Worm (Caenorhabditis elegans): Measurements from ENCODE around the gene rpl-12.

rpl-12 gene

DNA sequence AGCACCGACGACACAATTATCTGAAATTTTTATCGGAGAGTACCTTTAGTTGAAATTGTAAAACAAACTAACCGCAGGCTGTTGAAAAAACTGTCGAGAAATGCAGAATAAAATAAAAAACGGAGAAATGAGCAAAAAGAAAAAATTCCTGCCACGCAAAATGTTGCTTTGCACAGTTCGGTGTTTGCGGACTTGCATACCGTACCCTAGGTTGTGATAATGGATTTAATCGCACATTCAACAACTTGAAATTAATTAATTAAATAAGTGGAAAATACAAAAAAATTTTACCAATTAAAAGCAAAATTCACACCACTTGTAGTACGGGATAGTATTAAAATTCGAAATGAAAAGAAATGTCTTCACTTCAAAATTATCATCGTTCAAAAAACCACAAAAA, 9.1 kb downstream of the rpl-12 start (continued):
- TF ChIP-seq lin-15B (tag; optimal IDR thresholded peaks at IDR 0.05) (no peak), F44E2.7 (GFP tag; IDR thresholded peaks at IDR 0.05) (no peak), nhr-6 (tag; optimal IDR thresholded peaks at IDR 0.05) (peak; percentile 72), daf-19 (GFP tag; conservative IDR thresholded peaks at IDR 0.05) (no peak), Y48G9A.11 (GFP tag; IDR thresholded peaks at IDR 0.05) (no peak), tag-97 (GFP tag; IDR thresholded peaks at IDR 0.05) (no peak), nhr-76 (tag; optimal IDR thresholded peaks at IDR 0.05) (no peak), hif-1 (tag; optimal IDR thresholded peaks at IDR 0.05) (peak in 1 of 2 experiments; percentile 15), arid-1 (GFP tag; conservative IDR thresholded peaks at IDR 0.05) (no peak), aly-2 (tag; optimal IDR thresholded peaks at IDR 0.05) (no peak), dve-1 (tag; optimal IDR thresholded peaks at IDR 0.05; ENCODE audit: insufficient read depth) (peak; percentile 4), Y75B8A.6 (GFP tag; IDR thresholded peaks at IDR 0.05) (no peak), hlh-30 (tag; optimal IDR thresholded peaks at IDR 0.05; ENCODE audit: insufficient read depth) (peak; percentile 39), dpl-1 (GFP tag; optimal IDR thresholded peaks at IDR 0.05) (peak; percentile 50), mes-2 (tag; optimal IDR thresholded peaks at IDR 0.05; ENCODE audit: poor library complexity, severe bottlenecking) (no peak), mxl-3 (GFP tag; optimal IDR thresholded peaks at IDR 0.05) (no peak), ama-1 (optimal IDR thresholded peaks at IDR 0.05) (no peak), hmg-1.1 (GFP tag; IDR thresholded peaks at IDR 0.05) (no peak), mep-1 (tag; optimal IDR thresholded peaks at IDR 0.05) (peak; percentile 49), ceh-82 (tag; optimal IDR thresholded peaks at IDR 0.05) (no peak), lin-38 (GFP tag; IDR thresholded peaks at IDR 0.05) (peak; percentile 46; the same call in 1 of the 2 replicates), sdz-12 (GFP tag; optimal IDR thresholded peaks at IDR 0.05) (no peak), nhr-77 (tag; optimal IDR thresholded peaks at IDR 0.05) (no peak), fkh-10 (GFP tag; optimal IDR thresholded peaks at IDR 0.05) (no peak), nhr-28 (tag; optimal IDR thresholded peaks at IDR 0.05) (peak; percentile 9), T20F7.1 (GFP tag; optimal IDR thresholded peaks at IDR 0.05) (peak; percentile 42), nhr-111 (GFP tag; optimal IDR thresholded peaks at IDR 0.05) (no peak), ceh-20 (GFP tag; IDR thresholded peaks at IDR 0.05) (no peak), aha-1 (tag) (no peak), ces-1 (GFP tag; optimal IDR thresholded peaks at IDR 0.05) (peak; percentile 33), vab-7 (GFP tag; IDR thresholded peaks at IDR 0.05) (no peak), madf-9 (GFP tag; conservative IDR thresholded peaks at IDR 0.05) (no peak), nhr-237 (tag; optimal IDR thresholded peaks at IDR 0.05) (no peak), spr-1 (tag; optimal IDR thresholded peaks at IDR 0.05) (no peak), ZK546.5 (tag; optimal IDR thresholded peaks at IDR 0.05) (no peak), gei-8 (GFP tag; optimal IDR thresholded peaks at IDR 0.05) (no peak), egl-27 (tag; optimal IDR thresholded peaks at IDR 0.05) (no peak), ceh-44 (GFP tag; IDR thresholded peaks at IDR 0.05) (no peak)

ce11 chrIV:13221657-13222056, 18.8 kb downstream of the rpl-12 start, which contains the start of gene C48D1.5:
C48D1.5 (plus strand) TSS chrIV:13221957.
- TF ChIP-seq ces-1 (GFP tag; optimal IDR thresholded peaks at IDR 0.05) (no peak), T26A8.4 (GFP tag; IDR thresholded peaks at IDR 0.05) (no peak), lin-38 (GFP tag; IDR thresholded peaks at IDR 0.05) (no peak), nhr-11 (tag; optimal IDR thresholded peaks at IDR 0.05) (no peak), lir-3 (tag; optimal IDR thresholded peaks at IDR 0.05) (no peak), lin-13 (GFP tag; optimal IDR thresholded peaks at IDR 0.05) (no peak), nhr-77 (tag; optimal IDR thresholded peaks at IDR 0.05) (no peak), aha-1 (tag) (no peak), lim-7 (GFP tag; IDR thresholded peaks at IDR 0.05) (no peak)

Measured in whole organism, L4 larva.